Fruit fly (Drosophila melanogaster) whole organism, embryonic: Measurements from ENCODE around the gene Pak.

Experiments used
- Atf6 ChIP-seq: fragments of 200-800 bp; sonication (Bioruptor generic); IDR thresholded peaks from 2 replicates; pipeline ENCODE4 v1.3.6; 2022; ENCODE audit warnings: missing biosample characterization, missing genetic modification characterization
- Awh ChIP-seq: fragments of 200-800 bp; sonication (Bioruptor generic); IDR thresholded peaks from 2 replicates; pipeline ENCODE4, ENCODE4 v1.3.6; 2022; ENCODE audit warnings: missing biosample characterization, missing genetic modification characterization
- CG10267 ChIP-seq: fragments of 200-800 bp; sonication (Bioruptor generic); optimal IDR thresholded peaks from 2 replicates; lab custom pipeline; 2018; ENCODE audit warnings: missing biosample characterization, mild to moderate bottlenecking, missing genetic modification characterization, moderate library complexity
- CG10321 ChIP-seq: fragments of 200-800 bp; sonication (Bioruptor generic); IDR thresholded peaks from 2 replicates; pipeline ENCODE4 v1.3.6; 2022; ENCODE audit warnings: missing biosample characterization, missing genetic modification characterization
- CG11093 ChIP-seq: fragments of 200-800 bp; sonication (Bioruptor generic); IDR thresholded peaks from 3 replicates; pipeline ENCODE4 v1.3.6; 2022; ENCODE audit warnings: missing biosample characterization, missing genetic modification characterization
- CG11504 ChIP-seq: fragments of 200-800 bp; sonication (Bioruptor generic); optimal IDR thresholded peaks from 3 replicates; lab custom pipeline; 2019; ENCODE audit warnings: missing biosample characterization, mild to moderate bottlenecking, missing genetic modification characterization, moderate library complexity
- CG12219 ChIP-seq: fragments of 200-800 bp; sonication (Bioruptor generic); optimal IDR thresholded peaks from 3 replicates; lab custom pipeline; 2018; ENCODE audit warnings: missing biosample characterization, mild to moderate bottlenecking, missing genetic modification characterization
- CG12769 ChIP-seq: fragments of 200-800 bp; sonication (Bioruptor generic); optimal IDR thresholded peaks from 2 replicates; lab custom pipeline; 2019; ENCODE audit warnings: missing biosample characterization, mild to moderate bottlenecking, missing genetic modification characterization, moderate library complexity
- CG13123 ChIP-seq: fragments of 200-800 bp; sonication (Bioruptor generic); optimal IDR thresholded peaks from 2 replicates; lab custom pipeline; 2016; ENCODE audit warnings: missing biosample characterization, missing genetic modification characterization
- CG13424 ChIP-seq: fragments of 200-800 bp; sonication (Bioruptor generic); optimal IDR thresholded peaks from 2 replicates; lab custom pipeline; 2019; ENCODE audit warnings: missing biosample characterization, mild to moderate bottlenecking, missing genetic modification characterization, moderate library complexity
- CG15011 ChIP-seq: fragments of 200-800 bp; sonication (Bioruptor generic); optimal IDR thresholded peaks from 3 replicates; lab custom pipeline; 2018; ENCODE audit warnings: missing biosample characterization, mild to moderate bottlenecking, missing genetic modification characterization
- CG15514 ChIP-seq: fragments of 200-800 bp; sonication (Bioruptor generic); optimal IDR thresholded peaks from 3 replicates; lab custom pipeline; 2017; ENCODE audit warnings: missing biosample characterization, missing genetic modification characterization, mild to moderate bottlenecking, moderate library complexity, missing genetic modification reagents
- CG15696 ChIP-seq: fragments of 200-800 bp; sonication (Bioruptor generic); optimal IDR thresholded peaks from 2 replicates; lab custom pipeline; 2019; ENCODE audit warnings: missing biosample characterization, mild to moderate bottlenecking, missing genetic modification characterization, moderate library complexity
- CG18262 ChIP-seq: fragments of 200-800 bp; optimal IDR thresholded peaks from 3 replicates; lab custom pipeline; 2019; ENCODE audit warnings: missing biosample characterization, mild to moderate bottlenecking, missing genetic modification characterization, moderate library complexity
- CG1832 ChIP-seq: fragments of 200-800 bp; sonication (Bioruptor generic); optimal IDR thresholded peaks from 2 replicates; lab custom pipeline; 2017; ENCODE audit warnings: missing biosample characterization, mild to moderate bottlenecking, missing genetic modification characterization, inconsistent platforms
- CG18476 ChIP-seq: fragments of 200-800 bp; sonication (Bioruptor generic); optimal IDR thresholded peaks from 2 replicates; lab custom pipeline; 2016; ENCODE audit warnings: missing biosample characterization, mild to moderate bottlenecking, missing genetic modification characterization
- CG2199 ChIP-seq: fragments of 200-800 bp; sonication (Bioruptor generic); IDR thresholded peaks from 3 replicates; pipeline ENCODE4 v1.3.6; 2022; ENCODE audit warnings: missing biosample characterization, missing genetic modification characterization
- CG30431 ChIP-seq: fragments of 200-800 bp; sonication (Bioruptor generic); optimal IDR thresholded peaks from 2 replicates; lab custom pipeline; 2017; ENCODE audit warnings: missing biosample characterization, missing genetic modification characterization
- CG31388 ChIP-seq: fragments of 200-800 bp; sonication (Bioruptor generic); optimal IDR thresholded peaks from 2 replicates; lab custom pipeline; 2016; ENCODE audit warnings: missing biosample characterization, missing genetic modification characterization
- CG32772 ChIP-seq: fragments of 200-800 bp; sonication (Bioruptor generic); IDR thresholded peaks from 2 replicates; pipeline ENCODE4 v1.3.6; 2022; ENCODE audit warnings: missing biosample characterization, missing genetic modification characterization
- CG3847 ChIP-seq: fragments of 200-800 bp; sonication (Bioruptor generic); IDR thresholded peaks from 2 replicates; pipeline ENCODE4 v1.3.6; 2022; ENCODE audit warnings: missing biosample characterization, missing genetic modification characterization
- CG4404 ChIP-seq: fragments of 200-800 bp; sonication (Bioruptor generic); IDR thresholded peaks from 2 replicates; pipeline ENCODE4 v1.3.6; 2022; ENCODE audit warnings: missing biosample characterization, missing genetic modification characterization
- CG4617 ChIP-seq: fragments of 200-800 bp; sonication (Bioruptor generic); optimal IDR thresholded peaks from 3 replicates; lab custom pipeline; 2016; ENCODE audit warnings: missing biosample characterization, missing genetic modification characterization, borderline replicate concordance
- CG4730 ChIP-seq: fragments of 200-800 bp; sonication (Bioruptor generic); IDR thresholded peaks from 2 replicates; pipeline ENCODE4 v1.3.6; 2022; ENCODE audit warnings: missing biosample characterization, missing genetic modification characterization
- CG6175 ChIP-seq: fragments of 200-800 bp; sonication (Bioruptor generic); IDR thresholded peaks from 3 replicates; pipeline ENCODE4 v1.3.6; 2022; ENCODE audit warnings: missing biosample characterization, missing genetic modification characterization
- CG6791 ChIP-seq: fragments of 200-800 bp; sonication (Bioruptor generic); IDR thresholded peaks from 3 replicates; pipeline ENCODE4 v1.3.6; 2022; ENCODE audit warnings: missing biosample characterization, missing genetic modification characterization; ENCODE audit not compliant: partially characterized antibody
- Camta ChIP-seq: fragments of 200-800 bp; sonication (Bioruptor generic); optimal IDR thresholded peaks from 2 replicates; lab custom pipeline; 2016; ENCODE audit warnings: missing biosample characterization, missing genetic modification characterization
- Dref ChIP-seq: fragments of 200-800 bp; sonication (Bioruptor generic); IDR thresholded peaks from 2 replicates; pipeline ENCODE4 v1.3.6; 2022; ENCODE audit warnings: missing biosample characterization, missing genetic modification characterization
- Elba2 ChIP-seq: fragments of 200-800 bp; sonication (Bioruptor generic); optimal IDR thresholded peaks from 3 replicates; lab custom pipeline; 2016; ENCODE audit warnings: missing biosample characterization, missing genetic modification characterization
- Ets65A ChIP-seq: fragments of 200-800 bp; sonication (Bioruptor generic); peaks from one replicate; lab custom pipeline; 2016; ENCODE audit warnings: missing biosample characterization, missing genetic modification characterization
- H2.0 ChIP-seq: fragments of 200-800 bp; sonication (Bioruptor generic); IDR thresholded peaks from 2 replicates; pipeline ENCODE4 v1.3.6; 2022; ENCODE audit warnings: missing biosample characterization, missing genetic modification characterization
- HLHmδ ChIP-seq: fragments of 200-800 bp; sonication (Bioruptor generic); optimal IDR thresholded peaks from 2 replicates; lab custom pipeline; 2018; ENCODE audit warnings: missing biosample characterization, mild to moderate bottlenecking, missing genetic modification characterization, moderate library complexity
- Hr51 ChIP-seq, 2 experiments: fragments of 200-800 bp; sonication (Bioruptor generic); optimal IDR thresholded peaks; 2 replicates in 1 of 2; 3 replicates in 1 of 2; lab custom pipeline; 2016 to 2018; ENCODE audit warnings: missing biosample characterization in 2 of 2, missing genetic modification characterization in 2 of 2, mild to moderate bottlenecking in 1 of 2, moderate library complexity in 1 of 2
- Hr78 ChIP-seq, 2 experiments: fragments of 200-800 bp in 1 of 2; fragments of >200 bp in 1 of 2; sonication (Bioruptor generic) in 1 of 2; optimal IDR thresholded peaks; 2 replicates each; lab custom pipeline; 2017 to 2019; ENCODE audit warnings: missing biosample characterization in 2 of 2, missing genetic modification characterization in 2 of 2, mild to moderate bottlenecking in 1 of 2, moderate library complexity in 1 of 2
- Nf-YB ChIP-seq: fragments of 200-800 bp; sonication (Bioruptor generic); optimal IDR thresholded peaks from 3 replicates; lab custom pipeline; 2019; ENCODE audit warnings: missing biosample characterization, mild to moderate bottlenecking, missing genetic modification characterization, moderate library complexity
- PHDP ChIP-seq: fragments of 200-800 bp; sonication (Bioruptor generic); optimal IDR thresholded peaks from 3 replicates; lab custom pipeline; 2018; ENCODE audit warnings: missing biosample characterization, mild to moderate bottlenecking, missing genetic modification characterization, moderate library complexity
- Pdp1 ChIP-seq, 2 experiments: fragments of 200-800 bp; sonication (Bioruptor generic); optimal IDR thresholded peaks; 3 replicates each; lab custom pipeline; 2016; ENCODE audit warnings: missing biosample characterization in 2 of 2, missing genetic modification characterization in 2 of 2, mild to moderate bottlenecking in 1 of 2, moderate library complexity in 1 of 2
- Sox102F ChIP-seq: fragments of 200-800 bp; sonication (Bioruptor generic); optimal IDR thresholded peaks from 2 replicates; lab custom pipeline; 2018; ENCODE audit warnings: missing biosample characterization, mild to moderate bottlenecking, missing genetic modification characterization, moderate library complexity
- Sry-β ChIP-seq: fragments of 200-800 bp; sonication (Bioruptor generic); optimal IDR thresholded peaks from 2 replicates; lab custom pipeline; 2018; ENCODE audit warnings: missing biosample characterization, mild to moderate bottlenecking, missing genetic modification characterization, moderate library complexity
- bigmax ChIP-seq: fragments of 200-800 bp; sonication (Bioruptor generic); optimal IDR thresholded peaks from 2 replicates; lab custom pipeline; 2018; ENCODE audit warnings: missing biosample characterization, mild to moderate bottlenecking, missing genetic modification characterization
- btn ChIP-seq: fragments of 200-800 bp; sonication (Bioruptor generic); optimal IDR thresholded peaks from 2 replicates; lab custom pipeline; 2016; ENCODE audit warnings: missing biosample characterization, missing genetic modification characterization
- en ChIP-seq: fragments of 200-800 bp; sonication (Bioruptor generic); optimal IDR thresholded peaks from 2 replicates; lab custom pipeline; 2016; ENCODE audit warnings: missing biosample characterization, missing genetic modification characterization
- fd96Cb ChIP-seq: fragments of 200-800 bp; sonication (Bioruptor generic); optimal IDR thresholded peaks from 2 replicates; lab custom pipeline; 2018; ENCODE audit warnings: missing biosample characterization, mild to moderate bottlenecking, missing genetic modification characterization, moderate library complexity
- ftz-f1 ChIP-seq: fragments of 200-800 bp; sonication (Bioruptor generic); optimal IDR thresholded peaks from 2 replicates; lab custom pipeline; 2016; ENCODE audit warnings: missing biosample characterization, missing genetic modification characterization
- ind ChIP-seq: fragments of 200-800 bp; sonication (Bioruptor generic); optimal IDR thresholded peaks from 3 replicates; lab custom pipeline; 2016; ENCODE audit warnings: missing biosample characterization, missing genetic modification characterization
- luna ChIP-seq: fragments of 200-800 bp; sonication (Bioruptor generic); optimal IDR thresholded peaks from 2 replicates; lab custom pipeline; 2016; ENCODE audit warnings: missing biosample characterization, missing genetic modification characterization
- p53 ChIP-seq: fragments of 200-800 bp; sonication (Bioruptor generic); optimal IDR thresholded peaks from 2 replicates; lab custom pipeline; 2016; ENCODE audit warnings: missing biosample characterization, missing genetic modification characterization
- pzg ChIP-seq: fragments of 200-800 bp; sonication (Bioruptor generic); optimal IDR thresholded peaks from 3 replicates; lab custom pipeline; 2018; ENCODE audit warnings: missing biosample characterization, mild to moderate bottlenecking, missing genetic modification characterization, moderate library complexity
- row ChIP-seq: fragments of 200-800 bp; sonication (Bioruptor generic); IDR thresholded peaks from 3 replicates; pipeline ENCODE4 v1.3.6; 2022; ENCODE audit warnings: missing biosample characterization, missing genetic modification characterization
- stwl ChIP-seq: fragments of 200-800 bp; sonication (Bioruptor generic); optimal IDR thresholded peaks from 3 replicates; lab custom pipeline; 2018; ENCODE audit warnings: missing biosample characterization, mild to moderate bottlenecking, missing genetic modification characterization, moderate library complexity

The Pak gene

dm6 chr3R:6368100-6368499, 17.4 kb downstream of the Pak start, which contains the start of gene CG42724 (continued):
- TF ChIP-seq CG4617 (GFP tag; lab: Kevin White, UChicago) (peak; percentile 89), CG15696 (tag; lab: Kevin White, UChicago) (peak; percentile 8), stwl (tag; lab: Kevin White, UChicago) (peak; percentile 57), Ets65A (peak; percentile 98), Awh (GFP tag; lab: Robert Waterston, UW) (no peak), CG10267 (peak; percentile 35), fd96Cb (tag; lab: Kevin White, UChicago) (no peak), CG15514 (GFP tag; lab: Kevin White, UChicago) (no peak), Pdp1 (GFP tag; optimal IDR thresholded peaks at IDR 0.05; lab: Kevin White, UChicago) (peak; percentile 74 to 80), CG12219 (GFP tag; lab: Kevin White, UChicago) (no peak), CG30431 (GFP tag; lab: Kevin White, UChicago) (peak; percentile 56), Hr51 (GFP tag; optimal IDR thresholded peaks at IDR 0.05; lab: Kevin White, UChicago) (peak in 1 of 2 experiments; percentile 58), CG13424 (tag; lab: Kevin White, UChicago) (peak; percentile 67), Elba2 (GFP tag; lab: Kevin White, UChicago) (peak; percentile 17), luna (GFP tag; lab: Kevin White, UChicago) (peak; percentile 72), Sox102F (GFP tag; lab: Kevin White, UChicago) (no peak), CG15011 (GFP tag; lab: Kevin White, UChicago) (no peak), CG31388 (peak; percentile 20), CG3847 (GFP tag; lab: Robert Waterston, UW) (peak; percentile 74; the same call in 1 of the 2 replicates), CG4404 (GFP tag; lab: Robert Waterston, UW) (no peak), H2.0 (peak; percentile 63), CG18262 (tag; lab: Kevin White, UChicago) (no peak), pzg (GFP tag; lab: Kevin White, UChicago) (peak; percentile 86), CG11504 (tag; lab: Kevin White, UChicago) (no peak), ftz-f1 (GFP tag; lab: Kevin White, UChicago) (no peak), CG18476 (GFP tag; lab: Kevin White, UChicago) (no peak), CG6175 (GFP tag; lab: Robert Waterston, UW) (0 out of 3 replicates have a peak, but pooled peaks have one; percentile 32), CG13123 (peak; percentile 45), Nf-YB (GFP tag; lab: Kevin White, UChicago) (no peak), Atf6 (peak; percentile 36; the same call in 1 of the 2 replicates), bigmax (GFP tag; lab: Kevin White, UChicago) (no peak), CG6791 (GFP tag; lab: Robert Waterston, UW) (0 out of 3 replicates have a peak, but pooled peaks have one; percentile 43), Sry-β (GFP tag; lab: Kevin White, UChicago) (no peak), btn (GFP tag; lab: Kevin White, UChicago) (no peak), CG2199 (0 out of 3 replicates have a peak, but pooled peaks have one; percentile 55), PHDP (tag; lab: Kevin White, UChicago) (no peak), en (GFP tag; lab: Kevin White, UChicago) (peak; percentile 44), row (GFP tag; lab: Robert Waterston, UW) (peak; percentile 89), CG32772 (GFP tag; lab: Robert Waterston, UW) (peak; percentile 57), Camta (GFP tag; lab: Kevin White, UChicago) (peak; percentile 78), Hr78 (GFP tag; optimal IDR thresholded peaks at IDR 0.05; lab: Kevin White, UChicago) (no peak), Dref (peak; percentile 79), CG4730 (GFP tag; lab: Robert Waterston, UW) (peak; percentile 36; the same call in 1 of the 2 replicates), CG1832 (GFP tag; lab: Kevin White, UChicago) (no peak), CG12769 (tag; lab: Kevin White, UChicago) (no peak), CG10321 (GFP tag; lab: Robert Waterston, UW) (no peak), HLHmδ (GFP tag; lab: Kevin White, UChicago) (no peak), p53 (peak; percentile 44), CG11093 (GFP tag; lab: Robert Waterston, UW) (no peak; the same call in 2 of the 3 replicates), ind (GFP tag; lab: Kevin White, UChicago) (peak; percentile 65)
